Worm (Caenorhabditis elegans) whole organism, mixed stage, embryonic: ENCODE data around the gene bcl-7.

Experiments
- blmp-1 ChIP-seq: fragments of 150-350 bp; optimal IDR thresholded peaks from 2 replicates; lab custom pipeline; 2014; ENCODE audit warnings: missing biosample characterization, missing genetic modification characterization
- drap-1 ChIP-seq: fragments of 200-800 bp; sonication (Bioruptor generic); optimal IDR thresholded peaks from 3 replicates; lab custom pipeline; 2018; ENCODE audit warnings: mild to moderate bottlenecking, missing genetic modification characterization, missing compliant biosample characterization
- flh-1 ChIP-seq: fragments of 200-800 bp; sonication (Bioruptor generic); optimal IDR thresholded peaks from 2 replicates; lab custom pipeline; 2018; ENCODE audit warnings: mild to moderate bottlenecking, missing genetic modification characterization, moderate library complexity, missing compliant biosample characterization
- mls-2 ChIP-seq: sonication (generic microtip); optimal IDR thresholded peaks from 2 replicates; lab custom pipeline; 2016; ENCODE audit warnings: mild to moderate bottlenecking, missing genetic modification characterization, moderate library complexity, missing compliant biosample characterization
- nhr-2 ChIP-seq: fragments of 150-350 bp; optimal IDR thresholded peaks from 2 replicates; lab custom pipeline; 2014; ENCODE audit warnings: missing biosample characterization, missing genetic modification characterization
- nhr-237 ChIP-seq: fragments of 150-350 bp; optimal IDR thresholded peaks from 2 replicates; lab custom pipeline; 2014; ENCODE audit warnings: missing biosample characterization, missing genetic modification characterization
- pha-4 ChIP-seq: fragments of 150-350 bp; optimal IDR thresholded peaks from 2 replicates; lab custom pipeline; 2018; ENCODE audit warnings: missing biosample characterization, missing genetic modification reagents, missing genetic modification characterization
- sem-2 ChIP-seq: fragments of 200-800 bp; sonication (Bioruptor generic); optimal IDR thresholded peaks from 2 replicates; lab custom pipeline; 2018; ENCODE audit warnings: mild to moderate bottlenecking, missing genetic modification characterization, missing compliant biosample characterization
- tbx-8 ChIP-seq: fragments of 200-800 bp; sonication (Bioruptor generic); optimal IDR thresholded peaks from 2 replicates; lab custom pipeline; 2018; ENCODE audit warnings: mild to moderate bottlenecking, missing genetic modification characterization, moderate library complexity, missing compliant biosample characterization
- unc-39 ChIP-seq: fragments of 150-350 bp; optimal IDR thresholded peaks from 2 replicates; lab custom pipeline; 2014; ENCODE audit warnings: missing biosample characterization, missing genetic modification characterization
- unc-62 ChIP-seq: fragments of 150-350 bp; optimal IDR thresholded peaks from 2 replicates; lab custom pipeline; 2014; ENCODE audit warnings: missing biosample characterization, missing genetic modification reagents, missing genetic modification characterization
- zip-8 ChIP-seq: fragments of 150-350 bp; optimal IDR thresholded peaks from 2 replicates; lab custom pipeline; 2014; ENCODE audit warnings: missing biosample characterization, missing genetic modification characterization
- ztf-11 ChIP-seq: fragments of 150-350 bp; optimal IDR thresholded peaks from 2 replicates; lab custom pipeline; 2014; ENCODE audit warnings: missing biosample characterization, missing genetic modification characterization

- no peak for TF ChIP-seq nhr-237 (tag; lab: Kevin White, UChicago)
- TF ChIP-seq mls-2 (tag; lab: Kevin White, UChicago), result no peak
- TF ChIP-seq zip-8, result no peak
- no peak for TF ChIP-seq unc-39 (tag; lab: Kevin White, UChicago)
- no peak for TF ChIP-seq drap-1
- TF ChIP-seq tbx-8 (GFP tag; lab: Kevin White, UChicago), result no peak
- TF ChIP-seq flh-1, result no peak
- TF ChIP-seq nhr-2 (tag; lab: Kevin White, UChicago), result no peak
- no peak for TF ChIP-seq ztf-11
- TF ChIP-seq blmp-1 (tag; lab: Kevin White, UChicago), result no peak
- TF ChIP-seq unc-62 (GFP tag; lab: Kevin White, UChicago), result no peak
- no peak for TF ChIP-seq sem-2
- no peak for TF ChIP-seq pha-4 (tag; lab: Kevin White, UChicago)
Observed at ce11 chrIII:5892909-5893308, 33.0 kb upstream of the bcl-7 start.
